Worm (Caenorhabditis elegans): ENCODE results near the gene fbxa-55.

Gene fbxa-55

ce11 chrIII:978889-979288 lies 43.0 kb upstream of the fbxa-55 start:
- TF ChIP-seq peb-1 (tag; optimal IDR thresholded peaks at IDR 0.05) (no peak), sma-3 (GFP tag; optimal IDR thresholded peaks at IDR 0.05) (no peak), ztf-11 (tag; optimal IDR thresholded peaks at IDR 0.05) (no peak), mab-5 (tag; optimal IDR thresholded peaks at IDR 0.05) (no peak), unc-39 (tag; optimal IDR thresholded peaks at IDR 0.05) (no peak), mbf-1 (tag; optimal IDR thresholded peaks at IDR 0.05) (no peak), ceh-82 (tag; optimal IDR thresholded peaks at IDR 0.05) (no peak), snpc-4 (tag; optimal IDR thresholded peaks at IDR 0.05) (no peak), lin-13 (GFP tag; optimal IDR thresholded peaks at IDR 0.05) (no peak), fos-1 (tag; optimal IDR thresholded peaks at IDR 0.05) (no peak), sma-9 (GFP tag; optimal IDR thresholded peaks at IDR 0.05) (no peak), sma-9 (tag; optimal IDR thresholded peaks at IDR 0.05) (no peak), nhr-129 (tag; optimal IDR thresholded peaks at IDR 0.05) (no peak), lsy-2 (tag; optimal IDR thresholded peaks at IDR 0.05) (no peak), nhr-23 (tag; optimal IDR thresholded peaks at IDR 0.05) (no peak), ama-1 (optimal IDR thresholded peaks at IDR 0.05) (no peak), nhr-12 (tag; optimal IDR thresholded peaks at IDR 0.05) (no peak), lin-39 (tag; optimal IDR thresholded peaks at IDR 0.05) (no peak), ztf-1 (GFP tag; conservative IDR thresholded peaks at IDR 0.05) (no peak), ZK546.5 (tag; optimal IDR thresholded peaks at IDR 0.05) (no peak)

DNA sequence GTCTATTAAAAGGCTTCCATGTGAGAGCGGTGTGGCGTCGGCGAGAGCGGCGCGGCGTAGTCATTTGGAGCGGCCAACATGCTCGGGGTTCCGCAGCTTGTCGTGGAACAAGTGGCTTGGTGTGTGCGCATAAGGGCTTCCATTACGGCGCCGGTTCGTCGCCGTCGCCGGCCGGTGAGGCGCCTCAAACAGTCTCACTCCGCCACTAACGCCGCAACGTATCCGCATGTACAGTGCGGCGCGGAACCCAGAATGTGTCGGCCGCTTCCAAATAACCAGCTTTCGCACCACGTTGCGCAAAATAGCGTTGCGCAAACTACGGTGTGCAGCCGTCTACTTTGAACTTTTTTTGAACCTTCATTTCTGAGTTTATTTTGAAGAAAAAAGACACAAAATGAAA lies 35.0 kb upstream of the fbxa-55 start:
- TF ChIP-seq nhr-129 (tag; optimal IDR thresholded peaks at IDR 0.05) (no peak), ceh-16 (tag; optimal IDR thresholded peaks at IDR 0.05) (no peak), dmd-4 (tag; optimal IDR thresholded peaks at IDR 0.05) (no peak), nhr-11 (tag; optimal IDR thresholded peaks at IDR 0.05) (no peak), skn-1 (tag; optimal IDR thresholded peaks at IDR 0.05) (no peak), nhr-23 (tag; optimal IDR thresholded peaks at IDR 0.05) (no peak), mdl-1 (tag; optimal IDR thresholded peaks at IDR 0.05) (no peak), peb-1 (tag; optimal IDR thresholded peaks at IDR 0.05) (no peak), ztf-11 (tag; optimal IDR thresholded peaks at IDR 0.05) (no peak)

DNA sequence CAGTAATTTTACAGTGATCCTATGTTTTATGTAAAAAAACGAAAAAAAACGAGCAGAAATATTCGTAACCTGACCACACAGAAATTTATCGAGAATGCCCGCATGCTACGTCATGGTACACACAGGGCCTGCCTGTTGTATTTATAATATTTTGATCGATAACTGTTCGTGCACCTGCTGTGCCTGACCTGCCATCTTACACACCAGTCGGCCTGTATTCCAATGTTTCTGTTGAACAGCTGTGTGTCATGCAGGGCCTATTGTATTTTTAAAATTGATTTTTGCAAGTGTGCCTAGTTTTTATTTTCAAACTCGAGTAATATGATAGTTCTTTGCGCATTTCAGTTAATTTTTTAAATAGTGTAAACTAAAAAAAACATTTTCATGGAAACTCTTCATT lies 30.4 kb upstream of the fbxa-55 start:
- TF ChIP-seq C34F6.9 (tag; optimal IDR thresholded peaks at IDR 0.05) (no peak), lin-13 (GFP tag; optimal IDR thresholded peaks at IDR 0.05) (no peak), lsy-2 (tag; optimal IDR thresholded peaks at IDR 0.05) (no peak), alr-1 (tag; optimal IDR thresholded peaks at IDR 0.05) (no peak), Y55F3AM.14 (GFP tag; optimal IDR thresholded peaks at IDR 0.05) (no peak), snpc-4 (tag; optimal IDR thresholded peaks at IDR 0.05) (no peak), nhr-25 (tag; optimal IDR thresholded peaks at IDR 0.05) (no peak), ztf-4 (tag; optimal IDR thresholded peaks at IDR 0.05) (no peak), elt-1 (tag; optimal IDR thresholded peaks at IDR 0.05) (no peak), crh-2 (tag; optimal IDR thresholded peaks at IDR 0.05) (no peak), mab-5 (tag; optimal IDR thresholded peaks at IDR 0.05) (no peak), fos-1 (tag; optimal IDR thresholded peaks at IDR 0.05) (no peak), mdl-1 (tag; optimal IDR thresholded peaks at IDR 0.05) (no peak), peb-1 (tag; optimal IDR thresholded peaks at IDR 0.05) (no peak), ama-1 (optimal IDR thresholded peaks at IDR 0.05) (no peak), dmd-4 (tag; optimal IDR thresholded peaks at IDR 0.05) (no peak), nhr-237 (tag; optimal IDR thresholded peaks at IDR 0.05) (no peak), zag-1 (tag; optimal IDR thresholded peaks at IDR 0.05) (no peak)

ce11 chrIII:964637-965036 lies 28.8 kb upstream of the fbxa-55 start:
- no peak for TF ChIP-seq zag-1 (tag; optimal IDR thresholded peaks at IDR 0.05)
- no peak for TF ChIP-seq nhr-21 (tag; optimal IDR thresholded peaks at IDR 0.05)
- no peak for TF ChIP-seq nhr-12 (tag; optimal IDR thresholded peaks at IDR 0.05)
- TF ChIP-seq elt-1 (tag; optimal IDR thresholded peaks at IDR 0.05) = no peak

ce11 chrIII:961948-962347 lies 26.1 kb upstream of the fbxa-55 start, which contains the start of gene fbxa-51:
Gene fbxa-51, plus strand, starts transcription at chrIII:962269.
- TF ChIP-seq Y55F3AM.14 (GFP tag; optimal IDR thresholded peaks at IDR 0.05) (no peak), fos-1 (tag; optimal IDR thresholded peaks at IDR 0.05) (peak; percentile 35), egl-27 (tag; optimal IDR thresholded peaks at IDR 0.05) (no peak)
